Fruit fly (Drosophila melanogaster) whole organism, embryonic: ENCODE measurements around the gene CG4382.
A peak's percentile ranks its signal among the peaks of the same experiment; 100 is the strongest.

Experiments
- Atf-2 ChIP-seq: fragments of 200-800 bp; sonication (Bioruptor generic); optimal IDR thresholded peaks from 2 replicates; lab custom pipeline; 2016; ENCODE audit warnings: missing biosample characterization, missing genetic modification characterization
- BtbVII ChIP-seq: fragments of 200-800 bp; sonication (Bioruptor generic); optimal IDR thresholded peaks from 3 replicates; lab custom pipeline; 2017; ENCODE audit warnings: missing biosample characterization, mild to moderate bottlenecking, missing genetic modification characterization
- CG10321 ChIP-seq: fragments of 200-800 bp; sonication (Bioruptor generic); IDR thresholded peaks from 2 replicates; pipeline ENCODE4 v1.3.6; 2022; ENCODE audit warnings: missing biosample characterization, missing genetic modification characterization
- CG10366 ChIP-seq: fragments of 200-800 bp; sonication (Bioruptor generic); IDR thresholded peaks from 2 replicates; pipeline ENCODE4 v1.3.6; 2022; ENCODE audit warnings: missing biosample characterization, missing genetic modification characterization
- CG13287 ChIP-seq: fragments of 200-800 bp; sonication (Bioruptor generic); IDR thresholded peaks from 2 replicates; pipeline ENCODE4 v1.3.6; 2022; ENCODE audit warnings: missing biosample characterization, missing genetic modification characterization; ENCODE audit not compliant: partially characterized antibody
- CG14441 ChIP-seq: fragments of 200-800 bp; sonication (Bioruptor generic); IDR thresholded peaks from 2 replicates; pipeline ENCODE4 v1.3.6; 2022; ENCODE audit warnings: missing biosample characterization, missing genetic modification characterization
- CG1647 ChIP-seq: fragments of 200-800 bp; sonication (Bioruptor generic); optimal IDR thresholded peaks from 3 replicates; lab custom pipeline; 2016; ENCODE audit warnings: missing biosample characterization, missing genetic modification characterization
- CG16779 ChIP-seq: fragments of 200-800 bp; sonication (Bioruptor generic); IDR thresholded peaks from 2 replicates; pipeline ENCODE4 v1.3.6; 2022; ENCODE audit warnings: missing biosample characterization, missing genetic modification characterization
- CG17359 ChIP-seq: fragments of 200-800 bp; sonication (Bioruptor generic); optimal IDR thresholded peaks from 3 replicates; lab custom pipeline; 2018; ENCODE audit warnings: missing biosample characterization, mild to moderate bottlenecking, missing genetic modification characterization, moderate library complexity
- CG1792 ChIP-seq: fragments of 200-800 bp; sonication (Bioruptor generic); optimal IDR thresholded peaks from 2 replicates; lab custom pipeline; 2016; ENCODE audit warnings: missing biosample characterization, missing genetic modification characterization
- CG18262 ChIP-seq: fragments of 200-800 bp; optimal IDR thresholded peaks from 3 replicates; lab custom pipeline; 2019; ENCODE audit warnings: missing biosample characterization, mild to moderate bottlenecking, missing genetic modification characterization, moderate library complexity
- CG2116 ChIP-seq: fragments of 200-800 bp; sonication (Bioruptor generic); optimal IDR thresholded peaks from 3 replicates; lab custom pipeline; 2018; ENCODE audit warnings: missing biosample characterization, mild to moderate bottlenecking, missing genetic modification characterization
- CG30403 ChIP-seq: fragments of 200-800 bp; sonication (Bioruptor generic); optimal IDR thresholded peaks from 3 replicates; lab custom pipeline; 2016; ENCODE audit warnings: missing biosample characterization, missing genetic modification characterization
- CG3163 ChIP-seq: fragments of 200-800 bp; sonication (Bioruptor generic); optimal IDR thresholded peaks from 3 replicates; lab custom pipeline; 2016; ENCODE audit warnings: missing biosample characterization, missing genetic modification characterization
- CG3281 ChIP-seq: fragments of 200-800 bp; sonication (Bioruptor generic); optimal IDR thresholded peaks from 3 replicates; lab custom pipeline; 2017; ENCODE audit warnings: missing biosample characterization, mild to moderate bottlenecking, missing genetic modification characterization
- CG4424 ChIP-seq: fragments of 200-800 bp; sonication (Bioruptor generic); optimal IDR thresholded peaks from 3 replicates; lab custom pipeline; 2016; ENCODE audit warnings: missing biosample characterization, missing genetic modification characterization
- CG4617 ChIP-seq: fragments of 200-800 bp; sonication (Bioruptor generic); optimal IDR thresholded peaks from 3 replicates; lab custom pipeline; 2016; ENCODE audit warnings: missing biosample characterization, missing genetic modification characterization, borderline replicate concordance
- CG8089 ChIP-seq: fragments of 200-800 bp; sonication (Bioruptor generic); optimal IDR thresholded peaks from 3 replicates; lab custom pipeline; 2016; ENCODE audit warnings: missing biosample characterization, missing genetic modification characterization
- CG9215 ChIP-seq: fragments of 200-800 bp; sonication (Bioruptor generic); IDR thresholded peaks from 2 replicates; pipeline ENCODE4 v1.3.6; 2022; ENCODE audit warnings: missing biosample characterization, missing genetic modification characterization
- CG9817 ChIP-seq: fragments of 200-800 bp; sonication (Bioruptor generic); optimal IDR thresholded peaks from 2 replicates; lab custom pipeline; 2018; ENCODE audit warnings: missing biosample characterization, mild to moderate bottlenecking, missing genetic modification characterization, moderate library complexity
- E2f2 ChIP-seq: fragments of 200-800 bp; sonication (Bioruptor generic); IDR thresholded peaks from 2 replicates; pipeline ENCODE4 v1.3.6; 2022; ENCODE audit warnings: missing biosample characterization, missing genetic modification characterization
- H2.0 ChIP-seq: fragments of 200-800 bp; sonication (Bioruptor generic); IDR thresholded peaks from 2 replicates; pipeline ENCODE4 v1.3.6; 2022; ENCODE audit warnings: missing biosample characterization, missing genetic modification characterization
- HLH54F ChIP-seq: fragments of 200-800 bp; sonication (Bioruptor generic); optimal IDR thresholded peaks from 3 replicates; lab custom pipeline; 2016; ENCODE audit warnings: missing biosample characterization, missing genetic modification characterization
- HLHmδ ChIP-seq: fragments of 200-800 bp; sonication (Bioruptor generic); optimal IDR thresholded peaks from 2 replicates; lab custom pipeline; 2018; ENCODE audit warnings: missing biosample characterization, mild to moderate bottlenecking, missing genetic modification characterization, moderate library complexity
- Neu2 ChIP-seq: fragments of 200-800 bp; sonication (Bioruptor generic); optimal IDR thresholded peaks from 3 replicates; lab custom pipeline; 2016; ENCODE audit warnings: missing biosample characterization, missing genetic modification characterization, borderline replicate concordance
- NfI ChIP-seq: fragments of 200-800 bp; sonication (Bioruptor generic); optimal IDR thresholded peaks from 3 replicates; lab custom pipeline; 2018; ENCODE audit warnings: missing biosample characterization, mild to moderate bottlenecking, missing genetic modification characterization, moderate library complexity
- Oli ChIP-seq: fragments of 200-800 bp; sonication (Bioruptor generic); optimal IDR thresholded peaks from 2 replicates; lab custom pipeline; 2018; ENCODE audit warnings: missing biosample characterization, mild to moderate bottlenecking, missing genetic modification characterization, moderate library complexity
- PHDP ChIP-seq: fragments of 200-800 bp; sonication (Bioruptor generic); optimal IDR thresholded peaks from 3 replicates; lab custom pipeline; 2018; ENCODE audit warnings: missing biosample characterization, mild to moderate bottlenecking, missing genetic modification characterization, moderate library complexity
- TFAM ChIP-seq: fragments of 200-800 bp; sonication (Bioruptor generic); optimal IDR thresholded peaks from 2 replicates; lab custom pipeline; 2017; ENCODE audit warnings: missing biosample characterization, missing genetic modification characterization, inconsistent platforms
- Taf1 ChIP-seq: fragments of 200-800 bp; sonication (Bioruptor generic); IDR thresholded peaks from 2 replicates; pipeline ENCODE4 v1.3.6; 2022; ENCODE audit warnings: missing biosample characterization, missing genetic modification characterization
- ase ChIP-seq: fragments of 200-800 bp; sonication (Bioruptor generic); IDR thresholded peaks from 3 replicates; pipeline ENCODE4 v1.3.6; 2022; ENCODE audit warnings: missing biosample characterization, missing genetic modification characterization
- bab2 ChIP-seq: fragments of 200-800 bp; sonication (Bioruptor generic); optimal IDR thresholded peaks from 2 replicates; lab custom pipeline; 2016; ENCODE audit warnings: missing biosample characterization, missing genetic modification characterization
- crp ChIP-seq, 2 experiments: fragments of 200-800 bp; sonication (Bioruptor generic); optimal IDR thresholded peaks; 2 replicates in 1 of 2; 3 replicates in 1 of 2; lab custom pipeline; 2017; ENCODE audit warnings: missing biosample characterization in 2 of 2, missing genetic modification characterization in 2 of 2, mild to moderate bottlenecking in 1 of 2, moderate library complexity in 1 of 2
- danr ChIP-seq: fragments of 200-800 bp; sonication (Bioruptor generic); IDR thresholded peaks from 2 replicates; pipeline ENCODE4 v1.3.6; 2022; ENCODE audit warnings: missing biosample characterization, missing genetic modification characterization
- dm ChIP-seq: fragments of 200-800 bp; sonication (Bioruptor generic); optimal IDR thresholded peaks from 3 replicates; lab custom pipeline; 2016; ENCODE audit warnings: missing biosample characterization, missing genetic modification characterization
- ewg ChIP-seq: fragments of 200-800 bp; sonication (Bioruptor generic); optimal IDR thresholded peaks from 3 replicates; lab custom pipeline; 2017; ENCODE audit warnings: mild to moderate bottlenecking, missing biosample characterization, missing genetic modification reagents, missing genetic modification characterization
- fd3F ChIP-seq: fragments of 200-800 bp; sonication (Bioruptor generic); optimal IDR thresholded peaks from 2 replicates; lab custom pipeline; 2018; ENCODE audit warnings: missing biosample characterization, mild to moderate bottlenecking, missing genetic modification characterization, moderate library complexity
- grn ChIP-seq: fragments of 200-800 bp; sonication (Bioruptor generic); optimal IDR thresholded peaks from 3 replicates; lab custom pipeline; 2017; ENCODE audit warnings: missing biosample characterization, missing genetic modification characterization
- knrl ChIP-seq: fragments of 200-800 bp; sonication (Bioruptor generic); IDR thresholded peaks from 3 replicates; pipeline ENCODE4 v1.3.6; 2022; ENCODE audit warnings: missing biosample characterization, missing genetic modification characterization; ENCODE audit not compliant: partially characterized antibody
- lbe ChIP-seq: fragments of 200-800 bp; sonication (Bioruptor generic); optimal IDR thresholded peaks from 2 replicates; lab custom pipeline; 2016; ENCODE audit warnings: missing biosample characterization, mild to moderate bottlenecking, missing genetic modification characterization
- lilli ChIP-seq: fragments of 200-800 bp; sonication (Bioruptor generic); optimal IDR thresholded peaks from 3 replicates; lab custom pipeline; 2016; ENCODE audit warnings: missing biosample characterization, missing genetic modification characterization
- mam ChIP-seq: fragments of 200-800 bp; sonication (Bioruptor generic); optimal IDR thresholded peaks from 3 replicates; lab custom pipeline; 2016; ENCODE audit warnings: missing biosample characterization, missing genetic modification characterization
- nom ChIP-seq: fragments of 200-800 bp; sonication (Bioruptor generic); optimal IDR thresholded peaks from 2 replicates; lab custom pipeline; 2017; ENCODE audit warnings: missing biosample characterization, missing genetic modification characterization, mild to moderate bottlenecking, moderate library complexity, missing genetic modification reagents
- pb ChIP-seq: fragments of 200-800 bp; sonication (Bioruptor generic); optimal IDR thresholded peaks from 3 replicates; lab custom pipeline; 2016; ENCODE audit warnings: missing biosample characterization, missing genetic modification characterization
- pnt ChIP-seq: fragments of 200-800 bp; sonication (Bioruptor generic); optimal IDR thresholded peaks from 3 replicates; lab custom pipeline; 2016; ENCODE audit warnings: missing biosample characterization, missing genetic modification characterization
- prd ChIP-seq, 3 experiments: fragments of >200 bp in 2 of 3; fragments of 200-800 bp in 1 of 3; sonication (Bioruptor generic) in 1 of 3; optimal IDR thresholded peaks in 2 of 3; IDR thresholded peaks in 1 of 3; 2 replicates in 2 of 3; 3 replicates in 1 of 3; pipeline versions ENCODE4 v1.3.6 to Lab custom; 2017 to 2022; ENCODE audit warnings: missing biosample characterization in 1 of 3, missing genetic modification characterization in 1 of 3
- slbo ChIP-seq: fragments of 200-800 bp; sonication (Bioruptor generic); IDR thresholded peaks from 2 replicates; pipeline ENCODE4 v1.3.6; 2022; ENCODE audit warnings: missing biosample characterization, missing genetic modification characterization
- sob ChIP-seq: fragments of 200-800 bp; sonication (Bioruptor generic); IDR thresholded peaks from 2 replicates; pipeline ENCODE4 v1.3.6; 2022; ENCODE audit warnings: missing biosample characterization, missing genetic modification characterization
- vvl ChIP-seq: fragments of 200-800 bp; sonication (Bioruptor generic); IDR thresholded peaks from 2 replicates; pipeline ENCODE4 v1.3.6; 2022; ENCODE audit warnings: missing biosample characterization, missing genetic modification characterization
- wor ChIP-seq: fragments of 200-800 bp; sonication (Bioruptor generic); IDR thresholded peaks from 2 replicates; pipeline ENCODE4 v1.3.6; 2022; ENCODE audit warnings: missing biosample characterization, missing genetic modification characterization
- zf30C ChIP-seq: fragments of 200-800 bp; sonication (Bioruptor generic); optimal IDR thresholded peaks from 3 replicates; lab custom pipeline; 2018; ENCODE audit warnings: missing biosample characterization, mild to moderate bottlenecking, missing genetic modification characterization

Gene CG4382

DNA sequence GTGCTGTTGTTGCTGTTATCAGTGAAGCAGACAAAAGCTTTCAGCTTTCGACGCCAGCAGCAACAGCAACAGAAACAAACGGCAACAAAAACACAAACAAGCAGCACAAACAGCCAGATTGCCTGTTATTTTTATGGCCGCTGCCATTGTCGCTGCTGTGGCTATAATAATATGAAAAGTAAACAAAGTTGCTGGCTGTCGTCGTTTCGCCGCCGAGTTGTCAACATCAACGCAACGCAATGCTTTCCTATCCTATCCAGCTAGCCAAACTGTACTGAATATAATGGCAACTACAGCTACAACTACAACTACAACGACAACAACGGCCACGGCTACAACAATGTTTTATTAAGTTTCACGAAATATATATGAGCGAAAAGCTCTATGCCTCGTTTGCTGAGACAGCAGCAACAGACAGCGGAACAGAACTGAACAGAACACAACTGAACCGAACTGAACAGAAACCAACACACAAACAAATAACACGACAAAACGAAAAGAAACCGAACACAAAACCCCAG, 29.9 kb downstream of the CG4382 start (continued):
- TF ChIP-seq lilli (GFP tag; lab: Kevin White, UChicago) (no peak), CG3163 (GFP tag; lab: Kevin White, UChicago) (no peak), Atf-2 (GFP tag; lab: Kevin White, UChicago) (no peak), H2.0 (GFP tag; lab: Robert Waterston, UW) (no peak), grn (GFP tag; lab: Kevin White, UChicago) (no peak), TFAM (GFP tag; lab: Kevin White, UChicago) (no peak), HLHmδ (GFP tag; lab: Kevin White, UChicago) (no peak), Taf1 (GFP tag; lab: Robert Waterston, UW) (no peak), CG9215 (GFP tag; lab: Robert Waterston, UW) (no peak), vvl (GFP tag; lab: Robert Waterston, UW) (no peak), CG1647 (GFP tag; lab: Kevin White, UChicago) (peak; percentile 20), CG30403 (GFP tag; lab: Kevin White, UChicago) (no peak), bab2 (GFP tag; lab: Kevin White, UChicago) (no peak), fd3F (GFP tag; lab: Kevin White, UChicago) (peak; percentile 49), CG17359 (tag; lab: Kevin White, UChicago) (peak; percentile 54), zf30C (no peak), CG14441 (GFP tag; lab: Robert Waterston, UW) (no peak), ase (GFP tag; lab: Robert Waterston, UW) (no peak), CG13287 (GFP tag; lab: Robert Waterston, UW) (no peak), BtbVII (GFP tag; lab: Kevin White, UChicago) (peak; percentile 49), prd (optimal IDR thresholded peaks at IDR 0.05; lab: Kevin White, UChicago) (no peak), prd (GFP tag; IDR thresholded peaks at IDR 0.05; lab: Robert Waterston, UW) (0 out of 3 replicates have a peak, but pooled peaks have one; percentile 6), slbo (GFP tag; lab: Robert Waterston, UW) (no peak), CG4424 (GFP tag; lab: Kevin White, UChicago) (no peak), sob (GFP tag; lab: Robert Waterston, UW) (peak; percentile 53), CG18262 (tag; lab: Kevin White, UChicago) (no peak), CG10321 (GFP tag; lab: Robert Waterston, UW) (no peak), CG3281 (peak; percentile 29), pnt (GFP tag; lab: Kevin White, UChicago) (no peak), pb (no peak), dm (GFP tag; lab: Kevin White, UChicago) (no peak), crp (GFP tag; optimal IDR thresholded peaks at IDR 0.05; lab: Kevin White, UChicago) (no peak), Oli (tag; lab: Kevin White, UChicago) (no peak), lbe (GFP tag; lab: Kevin White, UChicago) (no peak), CG8089 (GFP tag; lab: Kevin White, UChicago) (no peak), wor (GFP tag; lab: Robert Waterston, UW) (no peak), CG16779 (no peak), NfI (no peak), ewg (GFP tag; lab: Kevin White, UChicago) (no peak), CG1792 (no peak), HLH54F (GFP tag; lab: Kevin White, UChicago) (no peak), Neu2 (GFP tag; lab: Kevin White, UChicago) (no peak), nom (GFP tag; lab: Kevin White, UChicago) (no peak), E2f2 (0 out of 2 replicates have a peak, but pooled peaks have one; percentile 17), CG10366 (GFP tag; lab: Robert Waterston, UW) (no peak), CG2116 (GFP tag; lab: Kevin White, UChicago) (no peak), PHDP (peak; percentile 55), CG9817 (tag; lab: Kevin White, UChicago) (no peak), danr (GFP tag; lab: Robert Waterston, UW) (no peak), mam (GFP tag; lab: Kevin White, UChicago) (no peak), knrl (GFP tag; lab: Robert Waterston, UW) (no peak), CG4617 (GFP tag; lab: Kevin White, UChicago) (no peak)
